Worm (Caenorhabditis elegans) whole organism, midembryonic: Measurements from ENCODE around the gene eelo-1.

ENCODE experiments used
- T22C8.4 ChIP-seq: fragments of 200-800 bp; sonication (Bioruptor generic); IDR thresholded peaks from 2 replicates; pipeline ENCODE4 v1.3.6; 2022; ENCODE audit warnings: missing genetic modification characterization, missing compliant biosample characterization
- cog-1 ChIP-seq: sonication (generic microtip); optimal IDR thresholded peaks from 2 replicates; lab custom pipeline; 2016; ENCODE audit warnings: missing genetic modification characterization, missing compliant biosample characterization
- flt-1 ChIP-seq: fragments of 200-800 bp; sonication (Bioruptor generic); IDR thresholded peaks from 2 replicates; pipeline ENCODE4 v1.3.6; 2022; ENCODE audit warnings: missing genetic modification characterization, missing compliant biosample characterization
- med-1 ChIP-seq: sonication (generic microtip); optimal IDR thresholded peaks from 2 replicates; lab custom pipeline; 2017; ENCODE audit warnings: missing genetic modification characterization, mild to moderate bottlenecking, missing compliant biosample characterization, antibody characterized with exemption, missing genetic modification reagents; ENCODE audit not compliant: insufficient read depth
- tab-1 ChIP-seq: fragments of 200-800 bp; sonication (Bioruptor generic); IDR thresholded peaks from 2 replicates; pipeline ENCODE4 v1.3.6; 2022; ENCODE audit warnings: missing genetic modification characterization, missing compliant biosample characterization
- ztf-29 ChIP-seq: fragments of 200-800 bp; sonication (Bioruptor generic); IDR thresholded peaks from 2 replicates; pipeline ENCODE4 v1.3.6; 2022; ENCODE audit warnings: missing genetic modification reagents, missing genetic modification characterization, missing compliant biosample characterization

ce11 chrIII:1543406-1544011 is 14.8 kb downstream of the eelo-1 start:
- TF ChIP-seq ztf-29 (GFP tag; lab: Robert Waterston, UW) = no peak
- TF ChIP-seq cog-1 = no peak
- TF ChIP-seq med-1 = no peak
- no peak for TF ChIP-seq flt-1 (GFP tag; lab: Robert Waterston, UW)
- TF ChIP-seq T22C8.4 (GFP tag; lab: Robert Waterston, UW) = peak; percentile 51; the same call in 1 of the 2 replicates
- TF ChIP-seq tab-1 (GFP tag; lab: Robert Waterston, UW) = no peak
